Fruit fly (Drosophila melanogaster) ovary, adult (tissue): ENCODE data around the gene drl.
A peak's percentile ranks its signal among the peaks of the same experiment; 100 is the strongest.

Source experiments
- CG17801 ChIP-seq: fragments of 200-800 bp; optimal IDR thresholded peaks from 2 replicates; lab custom pipeline; 2019; ENCODE audit warnings: missing biosample characterization, mild to moderate bottlenecking, missing genetic modification characterization, moderate library complexity; ENCODE audit not compliant: partially characterized antibody

The drl gene

DNA sequence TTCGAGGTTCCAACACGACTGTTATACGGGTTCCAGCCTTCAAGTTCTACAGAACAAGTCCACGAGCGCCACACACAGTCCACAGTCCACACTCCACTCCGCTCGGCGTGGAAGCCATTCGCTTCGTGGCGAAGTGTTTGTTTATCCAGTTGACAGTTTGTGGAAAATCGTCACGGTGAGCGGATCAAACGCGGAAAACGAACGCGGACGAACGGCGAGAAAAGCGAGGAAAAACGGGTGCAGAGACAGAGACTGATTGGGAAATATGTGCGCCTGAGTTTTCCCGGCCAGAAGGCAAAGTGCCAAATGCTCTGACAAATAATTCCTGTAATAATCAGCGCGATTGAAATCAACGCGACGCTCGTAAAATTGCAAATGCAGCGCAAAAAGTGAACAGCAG lies at the start of gene drl:
drl (plus strand) TSS at position 148 of the 400 bp plus-strand sequence.
- peak; percentile 19 for TF ChIP-seq CG17801 (GFP tag; lab: Kevin White, UChicago)

DNA sequence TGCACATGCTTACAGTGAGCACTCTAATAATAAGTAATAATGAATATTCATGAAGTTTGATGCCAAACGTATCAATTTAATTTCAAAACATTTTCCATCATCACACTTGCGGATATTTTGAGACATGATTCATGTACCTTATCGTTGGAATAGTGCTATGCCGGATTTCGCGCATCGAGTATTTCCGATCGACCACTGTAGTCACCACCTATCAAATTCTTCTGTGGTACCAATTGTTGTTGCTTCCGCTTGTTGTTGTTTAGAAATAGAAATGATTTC lies 49.2 kb upstream of the drl start:
- TF ChIP-seq CG17801 (GFP tag; lab: Kevin White, UChicago) = peak; percentile 79

DNA sequence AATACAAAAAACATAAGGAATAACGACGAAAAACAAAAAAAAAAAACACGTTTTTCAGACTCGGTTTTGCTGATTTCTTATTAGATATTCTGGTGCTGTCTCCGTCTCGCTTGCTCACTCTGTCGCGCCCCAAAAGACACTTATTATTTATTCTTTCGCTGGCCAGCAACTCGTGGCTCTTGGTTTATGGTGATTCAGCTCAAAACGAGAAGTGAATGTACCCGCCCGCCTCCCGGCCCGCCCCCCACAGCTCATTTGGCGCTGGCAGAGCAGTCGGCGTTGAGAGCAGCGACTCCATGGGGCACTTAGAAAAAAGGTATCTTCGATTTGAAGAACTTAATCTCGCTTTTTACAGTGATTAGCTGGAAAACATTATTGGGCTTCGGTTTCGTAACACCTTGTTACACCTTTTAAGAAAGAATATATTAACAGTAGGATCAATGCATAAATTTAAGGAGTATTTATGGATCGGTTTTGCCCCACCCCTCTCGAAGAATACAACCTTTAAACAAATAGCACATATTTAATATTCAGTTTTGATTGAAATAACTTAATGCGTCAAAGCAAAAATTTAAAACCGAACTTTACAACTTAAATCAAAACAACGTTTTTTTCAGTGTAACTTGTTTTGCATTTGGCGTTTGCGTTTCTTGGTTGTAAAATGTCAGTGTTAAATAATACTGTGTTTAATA lies 48.6 kb upstream of the drl start:
- peak; percentile 86 for TF ChIP-seq CG17801 (GFP tag; lab: Kevin White, UChicago)

DNA sequence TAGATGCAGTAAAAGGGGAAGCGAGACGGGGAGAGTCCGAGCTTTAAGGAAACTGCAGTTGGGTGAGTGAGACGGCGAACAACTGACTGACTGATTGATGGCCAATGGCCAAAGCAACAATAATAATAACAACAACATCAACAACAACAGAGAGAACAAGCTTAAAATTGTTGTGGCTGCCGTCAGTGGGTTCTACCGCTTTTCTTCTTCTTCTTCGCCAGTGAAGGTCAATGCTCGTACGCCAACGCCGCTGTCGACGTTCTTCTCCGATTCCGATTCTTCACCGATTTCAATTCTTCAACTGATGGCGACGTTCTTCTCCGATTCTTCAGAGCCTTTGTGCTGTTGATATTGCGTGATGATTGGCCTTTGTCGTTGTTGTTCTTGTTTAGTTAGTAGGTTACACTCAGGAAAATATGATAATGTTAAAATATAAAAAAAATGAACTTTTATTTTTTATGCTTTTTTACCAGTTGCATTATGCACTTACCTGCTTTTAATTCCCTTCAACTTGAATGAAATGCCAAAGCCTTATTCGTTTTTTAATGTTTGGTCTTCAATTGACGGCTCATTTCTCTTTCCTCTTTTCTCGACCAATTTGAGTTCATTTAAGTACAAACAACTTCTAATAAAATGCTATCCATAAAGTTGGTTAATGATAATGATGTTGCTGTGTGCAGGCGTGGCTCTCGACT lies 47.8 kb upstream of the drl start:
- TF ChIP-seq CG17801 (GFP tag; lab: Kevin White, UChicago) = no peak

DNA sequence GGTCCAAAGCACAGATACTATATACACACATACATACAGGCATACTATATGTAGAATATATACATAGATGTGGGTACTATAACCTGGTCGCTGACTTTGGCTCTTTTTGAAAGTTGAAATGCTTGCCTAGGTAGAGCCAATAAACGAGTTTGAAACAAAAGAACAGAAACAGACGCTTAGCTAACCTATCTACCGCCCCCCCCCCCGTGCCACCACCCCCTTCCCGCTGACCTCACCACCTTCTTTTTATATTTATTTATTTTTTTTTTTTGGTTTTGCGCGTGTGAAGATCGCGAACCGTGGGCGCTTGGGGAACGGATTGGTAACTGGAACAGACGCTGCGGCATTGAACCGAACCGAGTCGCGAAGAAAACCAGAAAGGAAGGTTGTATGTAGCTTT lies 46.0 kb upstream of the drl start:
- TF ChIP-seq CG17801 (GFP tag; lab: Kevin White, UChicago) = no peak

DNA sequence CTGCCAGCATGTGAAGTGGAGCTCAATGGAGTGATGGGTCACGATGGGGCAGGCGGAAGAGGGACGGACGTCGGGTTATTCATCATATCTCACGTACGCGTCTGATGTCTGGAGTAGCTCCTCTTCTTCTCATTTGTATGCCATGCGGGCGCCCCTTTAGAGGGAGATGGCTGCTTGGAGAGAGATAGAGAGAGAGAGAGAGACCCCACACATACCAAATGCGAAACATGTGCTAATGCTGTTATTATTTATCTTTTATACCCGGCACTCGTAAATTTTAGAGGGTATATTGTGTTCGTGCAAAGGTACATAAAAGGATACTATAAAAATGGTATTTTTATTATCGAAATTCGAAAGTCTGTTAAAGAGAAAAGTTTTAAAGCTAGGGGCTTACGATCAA lies 44.1 kb upstream of the drl start:
- TF ChIP-seq CG17801 (GFP tag; lab: Kevin White, UChicago) = no peak

DNA sequence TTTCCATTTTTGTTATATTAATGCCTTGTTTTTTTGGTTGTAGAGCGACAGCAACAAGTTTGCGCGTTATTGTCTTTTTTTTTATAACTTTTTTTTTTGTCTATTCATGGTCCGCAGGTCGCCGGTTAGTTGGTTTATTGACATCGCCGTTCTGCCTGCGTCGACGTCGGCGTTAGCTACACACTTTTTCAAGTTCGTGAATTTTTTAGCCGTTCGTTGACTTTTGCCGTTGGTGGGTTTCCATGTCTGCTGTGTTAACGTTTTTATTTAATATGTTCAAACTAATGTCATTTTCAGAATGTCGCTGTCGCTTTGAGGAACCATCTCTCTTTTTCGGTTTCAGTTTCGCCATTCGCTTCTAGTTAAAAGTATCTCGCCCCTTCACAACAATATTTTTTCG lies 43.5 kb upstream of the drl start:
- no peak for TF ChIP-seq CG17801 (GFP tag; lab: Kevin White, UChicago)

DNA sequence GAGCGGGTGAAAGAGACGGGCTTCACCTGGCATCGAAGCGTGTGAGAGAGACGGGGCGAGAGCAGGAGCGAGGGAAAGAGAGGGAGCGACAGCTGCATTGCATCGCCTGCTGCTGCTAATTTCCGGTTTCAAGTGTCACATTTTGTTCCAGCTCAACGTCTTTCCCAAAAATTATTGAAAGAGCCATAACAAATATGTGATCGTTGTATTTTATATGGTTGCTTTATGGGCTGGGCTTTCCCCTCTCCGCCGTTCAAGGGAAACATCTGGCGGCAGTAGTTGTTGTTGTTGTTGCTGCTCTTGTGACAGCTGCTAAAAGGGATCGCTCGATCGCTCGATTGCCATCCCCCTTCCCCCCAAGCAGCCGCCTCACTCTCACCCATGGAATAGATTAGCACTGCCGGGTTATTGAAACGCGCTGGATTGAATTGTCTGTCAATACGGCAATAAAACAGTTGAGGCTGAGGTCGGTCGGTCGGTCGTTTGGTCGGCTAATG lies 35.2 kb upstream of the drl start:
- no peak for TF ChIP-seq CG17801 (GFP tag; lab: Kevin White, UChicago)

DNA sequence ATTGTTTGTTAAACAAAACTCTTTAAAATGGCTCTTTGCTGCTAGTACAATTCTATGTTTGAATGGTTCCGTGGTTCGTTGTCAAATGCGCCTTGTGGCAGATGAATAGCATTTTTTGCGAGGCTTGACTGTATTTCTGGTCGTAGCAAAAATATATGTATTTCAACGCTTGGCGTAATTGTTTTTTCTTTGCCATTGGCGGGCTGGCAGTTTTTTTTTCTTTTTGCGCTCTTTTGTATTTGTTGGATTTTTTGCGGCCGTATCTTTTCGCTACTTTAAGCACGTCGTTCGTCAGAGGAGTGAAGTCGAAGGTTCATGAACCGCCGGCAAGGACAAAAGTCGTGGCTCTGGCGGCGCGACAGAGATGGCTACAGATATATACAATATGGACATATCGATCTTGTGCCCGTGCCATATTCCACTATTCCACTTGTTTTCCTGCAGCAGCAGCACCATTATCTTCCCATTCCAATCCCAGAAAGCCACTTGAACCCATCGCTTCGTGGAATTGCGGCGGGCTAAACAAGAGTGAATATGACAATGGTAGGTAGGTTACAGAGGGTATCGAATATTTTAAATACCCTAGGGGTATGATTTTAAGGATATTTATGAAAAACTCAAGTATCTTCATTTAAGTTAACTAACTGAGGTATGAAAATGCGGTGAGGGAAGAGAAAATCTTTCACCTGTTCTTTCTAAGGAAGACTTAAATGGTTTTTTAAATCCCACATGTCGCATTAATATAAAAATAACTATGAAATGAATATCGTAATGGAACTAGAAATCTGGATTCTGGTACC lies 34.0 kb upstream of the drl start:
- peak; percentile 61 for TF ChIP-seq CG17801 (GFP tag; lab: Kevin White, UChicago)

DNA sequence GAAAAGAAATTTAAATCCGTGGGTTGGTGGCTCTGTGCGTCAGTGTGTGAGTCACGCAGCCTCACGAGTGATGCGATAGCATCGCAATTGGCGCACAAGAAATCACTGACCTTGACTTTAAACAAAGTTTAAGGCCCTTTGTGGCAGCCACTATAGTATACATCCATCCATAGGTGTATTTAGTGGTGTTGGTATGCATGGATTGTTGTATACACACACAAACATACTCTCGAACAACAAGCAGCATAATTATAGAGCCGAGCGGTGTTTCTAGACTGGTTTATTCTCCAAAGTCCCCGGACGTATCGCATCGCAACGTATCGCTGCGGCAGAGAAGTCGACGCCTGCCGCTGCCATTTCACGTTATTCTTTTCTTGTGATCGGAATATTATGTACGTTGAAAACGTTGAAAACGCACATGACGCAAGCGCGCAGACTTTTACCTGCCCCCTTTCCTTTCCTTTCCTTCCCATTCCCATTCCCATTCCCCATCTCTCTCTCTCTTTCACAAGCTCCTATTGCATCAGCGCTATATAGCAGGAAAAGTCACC lies 33.3 kb upstream of the drl start:
- peak; percentile 11 for TF ChIP-seq CG17801 (GFP tag; lab: Kevin White, UChicago)

DNA sequence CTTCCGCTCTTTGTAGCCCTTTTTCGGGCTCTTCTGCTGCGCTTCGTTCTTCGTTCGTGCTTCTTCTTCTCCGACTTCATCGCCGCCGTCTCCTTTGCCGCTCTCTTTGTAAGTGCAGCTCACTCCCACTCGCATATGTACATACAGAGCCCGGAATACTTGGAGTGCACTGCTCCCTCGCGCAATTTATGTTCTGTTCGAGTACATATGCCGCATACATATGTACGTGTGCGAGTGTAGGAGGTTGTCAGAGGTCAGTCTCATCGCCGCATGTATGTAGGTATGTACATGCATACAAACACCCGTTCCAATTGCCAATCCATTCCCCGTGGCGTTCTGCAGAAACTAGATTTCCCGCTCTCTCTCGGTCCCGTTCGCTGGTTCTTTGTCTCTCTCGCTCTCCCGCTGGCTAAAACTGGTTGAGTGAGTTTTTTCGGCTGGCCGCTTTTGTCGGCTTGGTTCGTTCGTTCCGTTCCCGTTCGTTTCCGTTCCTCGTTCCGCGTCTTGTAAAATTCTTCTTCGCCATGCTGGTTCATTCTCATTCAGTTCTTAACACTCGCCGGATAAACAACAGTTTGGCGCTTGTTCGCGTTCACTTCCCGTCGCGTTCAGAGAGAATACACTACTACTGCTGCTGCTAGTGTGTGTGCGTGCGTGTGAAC lies 32.0 kb upstream of the drl start:
- peak; percentile 79 for TF ChIP-seq CG17801 (GFP tag; lab: Kevin White, UChicago)

DNA sequence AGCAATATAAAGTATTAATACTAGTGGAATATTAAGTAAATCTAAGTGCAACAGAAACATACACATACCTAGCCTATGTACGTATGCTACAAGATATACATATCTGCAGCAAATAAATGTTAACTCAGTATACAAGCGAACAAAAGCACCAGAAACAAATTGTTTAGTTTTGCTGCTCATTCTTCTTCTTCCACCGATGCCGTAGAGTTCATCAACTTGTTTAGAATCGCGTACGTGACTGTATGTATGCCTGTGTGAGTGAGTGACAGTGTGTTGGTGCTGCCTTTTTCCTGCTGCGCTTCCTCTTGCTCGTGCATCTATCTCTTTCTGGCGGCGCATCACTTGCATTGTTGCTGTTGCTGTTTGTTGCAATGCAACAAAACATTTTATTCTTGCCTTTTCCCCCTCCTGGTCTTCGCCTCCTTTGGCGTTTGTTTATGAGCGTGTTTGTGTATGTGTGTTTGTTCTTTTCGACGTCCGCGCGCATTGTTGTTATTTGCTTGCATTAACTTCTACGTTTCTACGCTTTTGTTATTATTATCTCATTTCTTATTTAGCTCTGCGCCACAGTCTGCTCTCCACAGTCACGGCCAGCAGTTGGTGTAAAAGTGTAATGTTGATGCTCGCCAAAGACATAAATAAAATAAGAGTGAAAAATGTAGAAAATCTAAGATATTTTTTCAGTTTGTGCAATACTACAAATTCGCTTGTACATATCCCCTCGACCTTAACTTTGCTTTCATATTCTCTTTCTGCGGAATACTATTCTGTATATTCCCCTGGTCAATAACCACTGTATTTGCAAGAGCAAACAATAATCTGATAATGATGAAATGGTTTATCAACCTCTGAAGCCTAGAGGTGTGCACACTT lies 31.2 kb upstream of the drl start:
- TF ChIP-seq CG17801 (GFP tag; lab: Kevin White, UChicago) = no peak

DNA sequence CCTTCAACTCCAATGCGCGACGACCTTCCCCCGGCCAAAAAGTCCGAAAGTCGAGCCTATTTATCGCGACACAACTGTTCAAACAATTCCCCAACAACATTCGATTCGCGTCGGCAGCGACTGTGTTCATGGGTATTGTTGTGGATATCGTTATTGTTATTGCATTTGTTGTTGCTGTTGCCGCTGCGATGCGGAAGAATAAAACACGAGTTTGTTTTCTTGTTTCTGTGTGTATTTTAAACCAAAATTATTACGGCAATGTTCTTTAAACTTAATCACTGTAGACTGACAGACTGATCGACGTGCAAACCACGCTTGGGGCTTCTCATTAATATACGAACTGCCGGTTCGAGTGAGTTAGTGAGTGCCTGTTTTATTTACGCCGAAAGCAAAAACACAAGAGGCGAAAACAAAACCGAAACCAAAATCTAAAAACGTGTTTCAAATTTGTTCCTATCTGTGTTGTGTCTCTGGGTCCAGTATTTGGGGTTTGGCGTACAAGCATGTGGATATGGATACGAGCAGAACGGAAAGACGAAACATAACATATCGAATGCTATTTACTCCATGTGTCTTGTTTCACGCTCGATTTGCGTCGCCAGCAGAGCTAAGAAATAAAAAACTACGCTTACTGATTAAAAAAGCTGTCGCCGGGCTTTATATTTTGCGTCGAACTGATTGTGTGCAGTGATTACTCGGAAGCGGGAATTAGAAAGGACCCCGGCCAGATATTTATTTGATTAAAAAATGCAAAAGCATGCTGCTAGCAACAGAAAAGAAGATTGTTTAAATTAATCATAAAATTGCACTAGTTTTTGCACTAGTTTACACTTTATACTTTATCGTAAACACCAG lies 30.4 kb upstream of the drl start:
- no peak for TF ChIP-seq CG17801 (GFP tag; lab: Kevin White, UChicago)
